Fruit fly (Drosophila melanogaster) whole organism, pupa: ENCODE results near the gene CAH1.

Source experiments
- CG17806 ChIP-seq: fragments of 200-800 bp; sonication (Bioruptor generic); optimal IDR thresholded peaks from 2 replicates; lab custom pipeline; 2018; ENCODE audit warnings: missing biosample characterization, mild to moderate bottlenecking, missing genetic modification characterization, moderate library complexity
- CG8159 ChIP-seq: fragments of 200-800 bp; sonication (Bioruptor generic); optimal IDR thresholded peaks from 3 replicates; lab custom pipeline; 2018; ENCODE audit warnings: missing biosample characterization, mild to moderate bottlenecking, missing genetic modification characterization, moderate library complexity
- gl ChIP-seq: fragments of 200-800 bp; sonication (Bioruptor generic); optimal IDR thresholded peaks from 2 replicates; lab custom pipeline; 2018; ENCODE audit warnings: missing biosample characterization, mild to moderate bottlenecking, missing genetic modification characterization

- no peak for TF ChIP-seq gl
- TF ChIP-seq CG17806 (tag; lab: Kevin White, UChicago) = no peak
- TF ChIP-seq CG8159 (tag; lab: Kevin White, UChicago) = no peak
These were observed 9.7 kb downstream of the CAH1 start, which contains the start of gene CG16888 for dm6 chr2L:13813156-13813555.
